Worm (Caenorhabditis elegans): ENCODE data around the gene sym-3.

DNA sequence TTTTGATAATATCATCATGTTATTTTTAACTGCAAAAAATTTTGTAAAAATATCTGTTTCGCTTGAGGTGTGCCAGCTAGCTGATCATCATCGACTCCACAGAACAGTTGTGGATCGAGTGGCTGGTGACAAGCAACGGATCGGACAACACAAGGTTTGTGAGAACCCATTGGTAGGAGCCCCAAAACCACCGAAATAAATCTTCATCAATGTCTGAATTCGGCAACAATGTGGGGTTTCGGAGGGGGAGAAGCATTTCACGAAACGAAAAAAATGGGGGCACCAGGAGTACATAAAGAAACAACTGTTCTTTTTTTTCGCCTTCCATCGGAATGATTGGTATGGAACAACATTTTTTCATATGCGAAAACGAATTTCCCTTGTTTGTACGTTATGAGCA, 41.8 kb downstream of the sym-3 start:
- no peak for TF ChIP-seq snpc-3.4 (tag; optimal IDR thresholded peaks at IDR 0.05)
- TF ChIP-seq T26A5.8 (tag; optimal IDR thresholded peaks at IDR 0.05), result no peak
- no peak for TF ChIP-seq pbrm-1 (GFP tag; IDR thresholded peaks at IDR 0.05)
